Fruit fly (Drosophila melanogaster): Measurements from ENCODE around the gene Lectin-galC1.

Lectin-galC1 gene

dm6 chr2L:19416602-19417497 lies at the start of gene Lectin-galC1 (continued):
- TF ChIP-seq Sox102F (GFP tag; optimal IDR thresholded peaks at IDR 0.05), result peak; percentile 93
- TF ChIP-seq Atf3 (GFP tag; optimal IDR thresholded peaks at IDR 0.05), result peak; percentile 85
- TF ChIP-seq CG18764 (GFP tag; optimal IDR thresholded peaks at IDR 0.05), result peak; percentile 78
- peak; percentile 66; the same call in 1 of the 3 replicates for TF ChIP-seq Dbx (GFP tag; IDR thresholded peaks at IDR 0.05)
- peak; percentile 75 for TF ChIP-seq dm (GFP tag; optimal IDR thresholded peaks at IDR 0.05)
- peak; percentile 84 for TF ChIP-seq Optix (GFP tag; IDR thresholded peaks at IDR 0.05)
- peak; percentile 87 for TF ChIP-seq CG10209 (GFP tag; optimal IDR thresholded peaks at IDR 0.05)
- TF ChIP-seq sens-2 (GFP tag; IDR thresholded peaks at IDR 0.05), result peak; percentile 78
- peak; percentile 90 for TF ChIP-seq CG18262 (tag; optimal IDR thresholded peaks at IDR 0.05)
- TF ChIP-seq CG10462 (GFP tag; optimal IDR thresholded peaks at IDR 0.05), result peak; percentile 90
- TF ChIP-seq ems (GFP tag; optimal IDR thresholded peaks at IDR 0.05), result peak; percentile 89
- peak; percentile 85 for TF ChIP-seq CG12219 (GFP tag; optimal IDR thresholded peaks at IDR 0.05)
- no peak for TF ChIP-seq inv (GFP tag; IDR thresholded peaks at IDR 0.05; ENCODE audit: partially characterized antibody)
- peak; percentile 53 for TF ChIP-seq CG6654 (GFP tag; optimal IDR thresholded peaks at IDR 0.05)
- peak; percentile 76 for TF ChIP-seq CG17186 (GFP tag; optimal IDR thresholded peaks at IDR 0.05)
- TF ChIP-seq fd64A (GFP tag; optimal IDR thresholded peaks at IDR 0.05), result peak; percentile 87
- TF ChIP-seq nom (GFP tag; optimal IDR thresholded peaks at IDR 0.05), result no peak
- no peak for TF ChIP-seq BEAF-32 (GFP tag; optimal IDR thresholded peaks at IDR 0.05)
- no peak for TF ChIP-seq tna (GFP tag; IDR thresholded peaks at IDR 0.05; ENCODE audit: partially characterized antibody)
- peak; percentile 86 for TF ChIP-seq CG9609 (GFP tag; optimal IDR thresholded peaks at IDR 0.05)
- TF ChIP-seq CG17568 (GFP tag; optimal IDR thresholded peaks at IDR 0.05), result peak; percentile 85
- peak; percentile 42; the same call in 1 of the 2 replicates for TF ChIP-seq MBD-R2 (GFP tag; IDR thresholded peaks at IDR 0.05)
- peak; percentile 90 to 94 for TF ChIP-seq chif (GFP tag; optimal IDR thresholded peaks at IDR 0.05)
- no peak for TF ChIP-seq CG34224 (GFP tag; IDR thresholded peaks at IDR 0.05; ENCODE audit: partially characterized antibody)
- peak; percentile 86 for TF ChIP-seq CG6689 (GFP tag; IDR thresholded peaks at IDR 0.05)
- TF ChIP-seq btn (GFP tag; optimal IDR thresholded peaks at IDR 0.05), result peak; percentile 78
- peak; percentile 74 for TF ChIP-seq CG32532 (GFP tag; IDR thresholded peaks at IDR 0.05)
- peak; percentile 84 for TF ChIP-seq fd96Cb (tag; optimal IDR thresholded peaks at IDR 0.05)
- TF ChIP-seq mld (GFP tag; IDR thresholded peaks at IDR 0.05; ENCODE audit: partially characterized antibody), result no peak
- TF ChIP-seq CG7271 (tag; optimal IDR thresholded peaks at IDR 0.05), result peak; percentile 66
- no peak for TF ChIP-seq br (optimal IDR thresholded peaks at IDR 0.05)
- TF ChIP-seq ind (GFP tag; optimal IDR thresholded peaks at IDR 0.05), result peak; percentile 86
- peak; percentile 79 for TF ChIP-seq sr (GFP tag; IDR thresholded peaks at IDR 0.05)
- TF ChIP-seq Kr (GFP tag; optimal IDR thresholded peaks at IDR 0.05), result no peak
- peak; percentile 88 for TF ChIP-seq stc (GFP tag; IDR thresholded peaks at IDR 0.05)
- peak; percentile 78 for TF ChIP-seq HLH54F (GFP tag; optimal IDR thresholded peaks at IDR 0.05)
- peak; percentile 82 for TF ChIP-seq CG1792 (GFP tag; optimal IDR thresholded peaks at IDR 0.05)
- peak; percentile 88 for TF ChIP-seq jumu (GFP tag; optimal IDR thresholded peaks at IDR 0.05)
- TF ChIP-seq cwo (GFP tag; optimal IDR thresholded peaks at IDR 0.05), result peak; percentile 65
- peak; percentile 87 for TF ChIP-seq ken (GFP tag; IDR thresholded peaks at IDR 0.05)
- TF ChIP-seq B-H1 (GFP tag; IDR thresholded peaks at IDR 0.05), result peak; percentile 81
- TF ChIP-seq CG14014 (GFP tag; IDR thresholded peaks at IDR 0.05), result peak; percentile 85
- TF ChIP-seq D (optimal IDR thresholded peaks at IDR 0.05), result no peak
- peak; percentile 87 for TF ChIP-seq D (GFP tag; optimal IDR thresholded peaks at IDR 0.05)
- no peak for TF ChIP-seq Dip2 (GFP tag; IDR thresholded peaks at IDR 0.05)
- TF ChIP-seq NC2β (GFP tag; optimal IDR thresholded peaks at IDR 0.05), result peak; percentile 90
- peak; percentile 86 for TF ChIP-seq CG11504 (tag; optimal IDR thresholded peaks at IDR 0.05)
- peak; percentile 87 for TF ChIP-seq Mes4 (GFP tag; optimal IDR thresholded peaks at IDR 0.05)
- peak; percentile 60 for TF ChIP-seq sug (tag; optimal IDR thresholded peaks at IDR 0.05)

Measured in whole organism, embryonic.